Worm (Caenorhabditis elegans): Measurements from ENCODE around the gene jmjd-4.

ce11 chrIII:10381473-10381872 lies 47.7 kb upstream of the jmjd-4 start, which contains the start of gene C38H2.2:
- TF ChIP-seq snpc-4 (GFP tag; optimal IDR thresholded peaks at IDR 0.05): no peak
- no peak for TF ChIP-seq snpc-4 (tag; optimal IDR thresholded peaks at IDR 0.05)
- TF ChIP-seq lir-1 (GFP tag; conservative IDR thresholded peaks at IDR 0.05): no peak
- no peak for TF ChIP-seq F57A8.1 (GFP tag; optimal IDR thresholded peaks at IDR 0.05)
- no peak for TF ChIP-seq nfyb-1 (GFP tag; IDR thresholded peaks at IDR 0.05)
- TF ChIP-seq Y53F4B.3 (GFP tag; IDR thresholded peaks at IDR 0.05): no peak
- TF ChIP-seq mcd-1 (GFP tag; IDR thresholded peaks at IDR 0.05): no peak
- TF ChIP-seq madf-6 (GFP tag; IDR thresholded peaks at IDR 0.05): no peak
- TF ChIP-seq Y95B8A.8 (GFP tag; IDR thresholded peaks at IDR 0.05): no peak
